Fruit fly (Drosophila melanogaster) whole organism, prepupa: ENCODE results near the gene Pk34A.

Experiments used
- CG10631 ChIP-seq: fragments of 200-800 bp; sonication (Bioruptor generic); optimal IDR thresholded peaks from 2 replicates; lab custom pipeline; 2016; ENCODE audit warnings: missing biosample characterization, missing genetic modification characterization
- CG10669 ChIP-seq: fragments of 200-800 bp; sonication (Bioruptor generic); optimal IDR thresholded peaks from 3 replicates; lab custom pipeline; 2018; ENCODE audit warnings: missing biosample characterization, mild to moderate bottlenecking, missing genetic modification characterization, moderate library complexity
- CG15336 ChIP-seq: fragments of 200-800 bp; sonication (Bioruptor generic); IDR thresholded peaks from 2 replicates; pipeline ENCODE4 v1.3.6; 2022; ENCODE audit warnings: missing biosample characterization, missing genetic modification characterization
- CG1621 ChIP-seq: fragments of 200-800 bp; sonication (Bioruptor generic); optimal IDR thresholded peaks from 3 replicates; lab custom pipeline; 2018; ENCODE audit warnings: missing biosample characterization, mild to moderate bottlenecking, missing genetic modification characterization
- CG16779 ChIP-seq: fragments of 200-800 bp; sonication (Bioruptor generic); optimal IDR thresholded peaks from 3 replicates; lab custom pipeline; 2017; ENCODE audit warnings: missing biosample characterization, mild to moderate bottlenecking, missing genetic modification characterization
- CG3032 ChIP-seq: fragments of 200-800 bp; optimal IDR thresholded peaks from 2 replicates; lab custom pipeline; 2019; ENCODE audit warnings: missing biosample characterization, mild to moderate bottlenecking, missing genetic modification characterization, moderate library complexity
- CG31627 ChIP-seq: fragments of 200-800 bp; sonication (Bioruptor generic); optimal IDR thresholded peaks from 3 replicates; lab custom pipeline; 2016; ENCODE audit warnings: missing biosample characterization, missing genetic modification characterization
- CG32006 ChIP-seq: fragments of 200-800 bp; sonication (Bioruptor generic); optimal IDR thresholded peaks from 3 replicates; lab custom pipeline; 2017; ENCODE audit warnings: missing biosample characterization, mild to moderate bottlenecking, missing genetic modification characterization
- CG34406 ChIP-seq: fragments of 200-800 bp; sonication (Bioruptor generic); optimal IDR thresholded peaks from 3 replicates; lab custom pipeline; 2016; ENCODE audit warnings: missing biosample characterization, missing genetic modification characterization
- CG3919 ChIP-seq: fragments of 200-800 bp; sonication (Bioruptor generic); optimal IDR thresholded peaks from 3 replicates; lab custom pipeline; 2016; ENCODE audit warnings: missing biosample characterization, missing genetic modification characterization
- CG4318 ChIP-seq: fragments of 200-800 bp; sonication (Bioruptor generic); optimal IDR thresholded peaks from 3 replicates; lab custom pipeline; 2017; ENCODE audit warnings: missing biosample characterization, mild to moderate bottlenecking, missing genetic modification characterization
- CG6163 ChIP-seq: fragments of 200-800 bp; sonication (Bioruptor generic); IDR thresholded peaks from 3 replicates; pipeline ENCODE4 v1.3.6; 2022; ENCODE audit warnings: missing biosample characterization, missing genetic modification characterization
- CG6276 ChIP-seq: fragments of 200-800 bp; sonication (Bioruptor generic); optimal IDR thresholded peaks from 2 replicates; lab custom pipeline; 2017; ENCODE audit warnings: missing biosample characterization, mild to moderate bottlenecking, missing genetic modification characterization
- CG6808 ChIP-seq: fragments of 200-800 bp; sonication (Bioruptor generic); optimal IDR thresholded peaks from 3 replicates; lab custom pipeline; 2017; ENCODE audit warnings: missing biosample characterization, missing genetic modification characterization, mild to moderate bottlenecking, moderate library complexity, missing genetic modification reagents
- CG6854 ChIP-seq: fragments of 200-800 bp; sonication (Bioruptor generic); optimal IDR thresholded peaks from 2 replicates; lab custom pipeline; 2017; ENCODE audit warnings: missing biosample characterization, mild to moderate bottlenecking, missing genetic modification characterization
- CG7368 ChIP-seq: fragments of 200-800 bp; sonication (Bioruptor generic); optimal IDR thresholded peaks from 3 replicates; lab custom pipeline; 2016; ENCODE audit warnings: missing biosample characterization, missing genetic modification characterization
- Eip75B ChIP-seq: fragments of 200-800 bp; sonication (Bioruptor generic); optimal IDR thresholded peaks from 3 replicates; lab custom pipeline; 2016; ENCODE audit warnings: missing biosample characterization, missing genetic modification characterization
- Eip78C ChIP-seq: fragments of 200-800 bp; sonication (Bioruptor generic); peaks from one replicate; lab custom pipeline; 2016; ENCODE audit warnings: missing biosample characterization, missing genetic modification characterization
- Eip93F ChIP-seq: fragments of 200-800 bp; sonication (Bioruptor generic); optimal IDR thresholded peaks from 2 replicates; lab custom pipeline; 2016; ENCODE audit warnings: missing biosample characterization, mild to moderate bottlenecking, missing genetic modification characterization
- Ets21C ChIP-seq: fragments of 200-800 bp; sonication (Bioruptor generic); optimal IDR thresholded peaks from 3 replicates; lab custom pipeline; 2016; ENCODE audit warnings: missing biosample characterization, missing genetic modification characterization
- Hr38 ChIP-seq: sonication (Bioruptor generic); optimal IDR thresholded peaks from 2 replicates; lab custom pipeline; 2016; ENCODE audit warnings: missing biosample characterization, missing genetic modification characterization
- Hr39 ChIP-seq: fragments of 200-800 bp; sonication (Bioruptor generic); optimal IDR thresholded peaks from 2 replicates; lab custom pipeline; 2016; ENCODE audit warnings: missing biosample characterization, missing genetic modification characterization
- Hr4 ChIP-seq: fragments of 200-800 bp; sonication (Bioruptor generic); optimal IDR thresholded peaks from 3 replicates; lab custom pipeline; 2016; ENCODE audit warnings: missing biosample characterization, missing genetic modification characterization
- Lpt ChIP-seq: fragments of 200-800 bp; sonication (Bioruptor generic); optimal IDR thresholded peaks from 3 replicates; lab custom pipeline; 2016; ENCODE audit warnings: missing biosample characterization, missing genetic modification characterization
- Met ChIP-seq: fragments of 200-800 bp; sonication (Bioruptor generic); optimal IDR thresholded peaks from 3 replicates; lab custom pipeline; 2016; ENCODE audit warnings: missing biosample characterization, missing genetic modification characterization
- OdsH ChIP-seq: fragments of 200-800 bp; sonication (Bioruptor generic); optimal IDR thresholded peaks from 3 replicates; lab custom pipeline; 2016; ENCODE audit warnings: missing biosample characterization, missing genetic modification characterization
- Smox ChIP-seq: fragments of 200-800 bp; sonication (Bioruptor generic); optimal IDR thresholded peaks from 3 replicates; lab custom pipeline; 2016; ENCODE audit warnings: missing biosample characterization, missing genetic modification characterization
- Sox102F ChIP-seq: fragments of 200-800 bp; sonication (Bioruptor generic); optimal IDR thresholded peaks from 2 replicates; lab custom pipeline; 2016; ENCODE audit warnings: missing biosample characterization, mild to moderate bottlenecking, missing genetic modification characterization
- achi ChIP-seq: fragments of 200-800 bp; sonication (Bioruptor generic); optimal IDR thresholded peaks from 3 replicates; lab custom pipeline; 2016; ENCODE audit warnings: missing biosample characterization, missing genetic modification characterization
- acj6 ChIP-seq: fragments of 200-800 bp; sonication (Bioruptor generic); optimal IDR thresholded peaks from 3 replicates; lab custom pipeline; 2016; ENCODE audit warnings: missing biosample characterization, missing genetic modification characterization
- cyc ChIP-seq: fragments of 200-800 bp; sonication (Bioruptor generic); optimal IDR thresholded peaks from 3 replicates; lab custom pipeline; 2016; ENCODE audit warnings: missing biosample characterization, missing genetic modification characterization
- eg ChIP-seq: fragments of 200-800 bp; sonication (Bioruptor generic); IDR thresholded peaks from 3 replicates; pipeline ENCODE4 v1.3.6; 2022; ENCODE audit warnings: missing biosample characterization, missing genetic modification characterization
- esn ChIP-seq: fragments of 200-800 bp; sonication (Bioruptor generic); optimal IDR thresholded peaks from 2 replicates; lab custom pipeline; 2016; ENCODE audit warnings: missing biosample characterization, mild to moderate bottlenecking, missing genetic modification characterization, moderate library complexity
- fd59A ChIP-seq: fragments of 200-800 bp; sonication (Bioruptor generic); optimal IDR thresholded peaks from 2 replicates; lab custom pipeline; 2017; ENCODE audit warnings: missing biosample characterization, mild to moderate bottlenecking, missing genetic modification characterization, missing genetic modification reagents
- fd85E ChIP-seq: fragments of 200-800 bp; sonication (Bioruptor generic); optimal IDR thresholded peaks from 3 replicates; lab custom pipeline; 2016; ENCODE audit warnings: missing biosample characterization, missing genetic modification characterization
- pdm3 ChIP-seq: fragments of 200-800 bp; sonication (Bioruptor generic); optimal IDR thresholded peaks from 3 replicates; lab custom pipeline; 2016; ENCODE audit warnings: missing biosample characterization, missing genetic modification characterization
- salr ChIP-seq, 2 experiments: fragments of 200-800 bp; sonication (Bioruptor generic); optimal IDR thresholded peaks; 3 replicates each; lab custom pipeline; 2016 to 2018; ENCODE audit warnings: missing biosample characterization in 2 of 2, missing genetic modification characterization in 2 of 2, mild to moderate bottlenecking in 1 of 2
- spab ChIP-seq: fragments of 200-800 bp; sonication (Bioruptor generic); optimal IDR thresholded peaks from 2 replicates; lab custom pipeline; 2017; ENCODE audit warnings: missing biosample characterization, mild to moderate bottlenecking, missing genetic modification characterization, missing genetic modification reagents
- ss ChIP-seq, 2 experiments: fragments of 200-800 bp; sonication (Bioruptor generic); optimal IDR thresholded peaks; 2 replicates in 1 of 2; 3 replicates in 1 of 2; lab custom pipeline; 2017 to 2018; ENCODE audit warnings: mild to moderate bottlenecking in 2 of 2, missing biosample characterization in 2 of 2, missing genetic modification characterization in 2 of 2, moderate library complexity in 1 of 2
- svp ChIP-seq: fragments of 200-800 bp; sonication (Bioruptor generic); peaks from one replicate; lab custom pipeline; 2016; ENCODE audit warnings: missing biosample characterization, missing genetic modification characterization
- topi ChIP-seq: fragments of 200-800 bp; sonication (Bioruptor generic); optimal IDR thresholded peaks from 3 replicates; lab custom pipeline; 2016; ENCODE audit warnings: missing biosample characterization, missing genetic modification characterization
- vri ChIP-seq: fragments of 200-800 bp; sonication (Bioruptor generic); optimal IDR thresholded peaks from 3 replicates; lab custom pipeline; 2016; ENCODE audit warnings: missing biosample characterization, mild to moderate bottlenecking, missing genetic modification characterization

Gene Pk34A

dm6 chr2L:13140891-13141290 is 17.7 kb upstream of the Pk34A start:
- TF ChIP-seq CG10669 (GFP tag; lab: Kevin White, UChicago) (no peak), eg (GFP tag; lab: Robert Waterston, UW) (no peak), CG3919 (GFP tag; lab: Kevin White, UChicago) (no peak), CG1621 (no peak), pdm3 (GFP tag; lab: Kevin White, UChicago) (no peak), CG10631 (no peak), CG6808 (no peak), CG6854 (no peak), CG6276 (no peak), Hr38 (GFP tag; lab: Kevin White, UChicago) (no peak), ss (GFP tag; optimal IDR thresholded peaks at IDR 0.05; lab: Kevin White, UChicago) (no peak), CG3032 (tag; lab: Kevin White, UChicago) (no peak), CG32006 (GFP tag; lab: Kevin White, UChicago) (no peak), CG4318 (GFP tag; lab: Kevin White, UChicago) (no peak), Ets21C (no peak), salr (GFP tag; optimal IDR thresholded peaks at IDR 0.05; lab: Kevin White, UChicago) (no peak)
- TF ChIP-seq, all 60 proteins: peak for 0

DNA sequence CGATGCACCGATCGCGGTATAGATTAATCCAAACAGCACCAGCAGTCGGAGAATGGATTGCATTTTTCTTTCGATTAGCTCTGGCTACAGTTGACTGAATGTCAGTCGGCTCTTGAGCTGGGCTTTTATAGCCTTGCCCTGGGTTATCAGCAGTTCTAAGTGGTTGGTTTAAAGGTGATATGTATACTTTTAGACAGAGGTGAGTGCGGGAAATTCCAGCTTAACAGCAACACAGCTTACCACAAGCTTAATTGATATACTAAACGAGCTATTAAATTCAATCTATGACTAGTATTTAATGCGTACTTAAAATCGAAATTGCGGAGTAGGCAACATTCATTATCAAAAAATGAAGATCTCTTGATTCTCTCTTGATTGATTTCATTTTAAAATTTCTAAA is 15.8 kb upstream of the Pk34A start, which contains the start of gene CG9928:
Gene CG9928, minus strand, starts transcription at position 101 of the 400 bp plus-strand sequence.
- peak; percentile 81 for TF ChIP-seq svp (GFP tag; lab: Kevin White, UChicago)
- no peak for TF ChIP-seq acj6

DNA sequence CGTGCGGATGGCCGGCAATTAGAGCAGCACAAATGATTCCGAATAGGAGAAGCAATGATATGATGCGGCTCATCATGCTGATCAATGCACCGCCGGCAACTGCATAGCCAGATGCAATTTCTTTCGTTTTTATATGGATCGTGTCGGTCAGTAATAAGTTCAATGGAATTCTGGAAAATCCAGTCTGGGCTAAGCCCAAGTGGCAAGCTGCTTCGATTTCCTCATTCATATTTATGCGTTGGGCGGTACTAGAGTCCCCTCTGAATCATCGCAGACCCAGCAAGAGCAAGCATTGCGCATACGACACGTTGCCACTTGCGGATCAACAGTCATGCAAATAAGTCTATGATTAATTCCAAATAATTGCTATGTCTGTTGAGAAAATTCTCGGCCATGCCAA is 15.1 kb upstream of the Pk34A start, which contains the start of gene CG16978:
Gene CG16978, minus strand, starts transcription at position 101 of the 400 bp plus-strand sequence.
- TF ChIP-seq achi (GFP tag; lab: Kevin White, UChicago) (no peak), eg (GFP tag; lab: Robert Waterston, UW) (no peak), CG10631 (no peak), Hr4 (GFP tag; lab: Kevin White, UChicago) (no peak), CG15336 (GFP tag; lab: Robert Waterston, UW) (no peak), CG3919 (GFP tag; lab: Kevin White, UChicago) (no peak), CG34406 (no peak), vri (GFP tag; lab: Kevin White, UChicago) (no peak), CG6163 (GFP tag; lab: Robert Waterston, UW) (no peak), Smox (GFP tag; lab: Kevin White, UChicago) (no peak), cyc (GFP tag; lab: Kevin White, UChicago) (no peak), esn (GFP tag; lab: Kevin White, UChicago) (no peak), acj6 (no peak), Hr39 (no peak), pdm3 (GFP tag; lab: Kevin White, UChicago) (no peak)
- TF ChIP-seq, all 60 proteins: peak for 0

dm6 chr2L:13145035-13145683 is 13.5 kb upstream of the Pk34A start:
- no peak; the same call in 2 of the 3 replicates for TF ChIP-seq CG6163 (GFP tag; lab: Robert Waterston, UW)
- peak; percentile 69; the same call in 2 of the 3 replicates for TF ChIP-seq eg (GFP tag; lab: Robert Waterston, UW)
- TF ChIP-seq fd85E (GFP tag; lab: Kevin White, UChicago) = no peak
- peak; percentile 29 for TF ChIP-seq Lpt (GFP tag; lab: Kevin White, UChicago)
- TF ChIP-seq ss (GFP tag; optimal IDR thresholded peaks at IDR 0.05; lab: Kevin White, UChicago) = no peak
- no peak for TF ChIP-seq spab (GFP tag; lab: Kevin White, UChicago)
- TF ChIP-seq CG15336 (GFP tag; lab: Robert Waterston, UW) = peak; percentile 80
- TF ChIP-seq Eip78C = peak; percentile 69
- TF ChIP-seq fd59A (GFP tag; lab: Kevin White, UChicago) = no peak
- no peak for TF ChIP-seq Eip93F (GFP tag; lab: Kevin White, UChicago)
- TF ChIP-seq CG3919 (GFP tag; lab: Kevin White, UChicago) = peak; percentile 54
- no peak for TF ChIP-seq CG34406
- no peak for TF ChIP-seq Ets21C
- peak; percentile 36 for TF ChIP-seq topi (GFP tag; lab: Kevin White, UChicago)
- no peak for TF ChIP-seq CG1621
- peak; percentile 43 for TF ChIP-seq Met (GFP tag; lab: Kevin White, UChicago)
- peak; percentile 43 for TF ChIP-seq pdm3 (GFP tag; lab: Kevin White, UChicago)
- peak; percentile 44 for TF ChIP-seq CG6276
- peak; percentile 34 for TF ChIP-seq achi (GFP tag; lab: Kevin White, UChicago)
- TF ChIP-seq CG7368 = no peak
- peak; percentile 29 for TF ChIP-seq OdsH (GFP tag; lab: Kevin White, UChicago)
- peak; percentile 21 for TF ChIP-seq acj6
- no peak for TF ChIP-seq vri (GFP tag; lab: Kevin White, UChicago)
- no peak for TF ChIP-seq CG4318 (GFP tag; lab: Kevin White, UChicago)
- TF ChIP-seq CG31627 (GFP tag; lab: Kevin White, UChicago) = peak; percentile 28
- no peak for TF ChIP-seq CG16779 (tag; lab: Kevin White, UChicago)
- TF ChIP-seq Sox102F (GFP tag; lab: Kevin White, UChicago) = no peak
- TF ChIP-seq Eip75B = no peak
- TF ChIP-seq Hr4 (GFP tag; lab: Kevin White, UChicago) = peak; percentile 75
- TF ChIP-seq CG32006 (GFP tag; lab: Kevin White, UChicago) = peak; percentile 61
